Worm (Caenorhabditis elegans): ENCODE data around the gene str-134.

- no peak for TF ChIP-seq pha-4 (tag; optimal IDR thresholded peaks at IDR 0.05)
- no peak for TF ChIP-seq ets-4 (tag; optimal IDR thresholded peaks at IDR 0.05)
- TF ChIP-seq F13H6.1 (tag; optimal IDR thresholded peaks at IDR 0.05), result no peak
- TF ChIP-seq tbx-2 (tag; optimal IDR thresholded peaks at IDR 0.05), result no peak
- no peak for TF ChIP-seq pax-1 (tag; optimal IDR thresholded peaks at IDR 0.05)
- no peak for TF ChIP-seq rnt-1 (tag; optimal IDR thresholded peaks at IDR 0.05)
- no peak for TF ChIP-seq Y22D7AL.16 (tag; optimal IDR thresholded peaks at IDR 0.05)
- TF ChIP-seq pat-9 (tag; optimal IDR thresholded peaks at IDR 0.05), result no peak
- TF ChIP-seq pag-3 (tag; optimal IDR thresholded peaks at IDR 0.05; ENCODE audit: borderline replicate concordance), result no peak
- no peak for TF ChIP-seq ceh-14 (tag; optimal IDR thresholded peaks at IDR 0.05)
Observed at ce11 chrV:764732-765131, 21.3 kb downstream of the str-134 start, which contains the start of gene str-238.
